Worm (Caenorhabditis elegans): ENCODE data around the gene ppm-1.D.

DNA sequence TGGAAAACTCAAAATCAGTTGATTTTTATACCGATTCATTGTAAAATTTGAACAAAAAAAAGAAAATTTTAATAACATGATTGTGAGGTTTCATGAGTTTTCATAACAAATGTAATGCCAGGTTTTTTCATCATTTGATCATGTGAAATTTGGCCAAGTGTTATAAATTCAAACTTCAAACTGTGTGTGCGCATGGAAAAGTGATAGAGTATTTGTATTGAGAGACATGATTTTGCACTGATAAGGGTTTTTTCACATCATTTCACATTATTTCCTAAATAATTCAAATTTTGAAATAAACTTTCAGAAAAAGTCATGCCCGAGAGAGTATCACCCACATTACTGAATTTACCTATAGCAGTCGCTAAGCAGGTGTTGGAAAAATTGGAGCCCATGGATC, 40.2 kb upstream of the ppm-1.D start, which contains the start of gene fbxa-219:
- TF ChIP-seq ama-1 (optimal IDR thresholded peaks at IDR 0.05), result no peak
- no peak for TF ChIP-seq tra-4 (tag; optimal IDR thresholded peaks at IDR 0.05)
- TF ChIP-seq flt-1 (GFP tag; IDR thresholded peaks at IDR 0.05), result no peak
- TF ChIP-seq tbx-11 (GFP tag; IDR thresholded peaks at IDR 0.05), result no peak
- TF ChIP-seq hnd-1 (tag; optimal IDR thresholded peaks at IDR 0.05), result no peak
- no peak for TF ChIP-seq ceh-13 (GFP tag; optimal IDR thresholded peaks at IDR 0.05)
- no peak for TF ChIP-seq sea-1 (GFP tag; conservative IDR thresholded peaks at IDR 0.05)
- no peak for TF ChIP-seq hmbx-1 (tag; optimal IDR thresholded peaks at IDR 0.05)

All from whole organism, early embryonic.